Worm (Caenorhabditis elegans): ENCODE results near the gene srg-9.

srg-9 gene

DNA sequence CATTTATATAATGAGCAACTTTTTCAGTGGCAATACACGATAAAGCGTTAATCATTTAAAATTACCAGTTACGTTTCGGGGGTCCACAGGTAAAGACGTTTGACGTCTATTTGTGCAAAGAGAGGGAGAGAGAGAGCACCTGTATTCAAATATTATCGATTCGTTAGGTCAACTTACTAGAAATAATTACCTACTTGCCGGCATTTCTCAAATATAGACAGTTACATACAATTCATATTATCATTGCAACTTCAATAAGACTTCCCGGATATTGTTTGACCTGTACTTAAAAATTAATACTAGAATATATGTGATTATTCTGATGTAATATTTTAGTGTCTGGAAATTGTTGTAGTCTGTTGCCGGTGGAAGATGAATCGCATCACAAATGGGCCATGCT, 29.3 kb upstream of the srg-9 start, which contains the start of gene gadr-3:
Gene gadr-3 (minus strand): TSS at position 101 of the 400 bp plus-strand sequence.
- no peak for TF ChIP-seq drap-1 (GFP tag; optimal IDR thresholded peaks at IDR 0.05)
- no peak for TF ChIP-seq ceh-83 (GFP tag; optimal IDR thresholded peaks at IDR 0.05)
- TF ChIP-seq unc-39 (tag; optimal IDR thresholded peaks at IDR 0.05): no peak
- no peak for TF ChIP-seq lin-13 (tag; optimal IDR thresholded peaks at IDR 0.05)
- no peak for TF ChIP-seq nhr-2 (tag; optimal IDR thresholded peaks at IDR 0.05)
- no peak for TF ChIP-seq nhr-12 (tag; optimal IDR thresholded peaks at IDR 0.05)
- no peak for TF ChIP-seq sem-2 (GFP tag; optimal IDR thresholded peaks at IDR 0.05)
- TF ChIP-seq ces-1 (GFP tag; optimal IDR thresholded peaks at IDR 0.05): no peak
- no peak for TF ChIP-seq unc-120 (tag; optimal IDR thresholded peaks at IDR 0.05; ENCODE audit: poor library complexity, severe bottlenecking)
- TF ChIP-seq snpc-4 (tag; optimal IDR thresholded peaks at IDR 0.05): no peak
- TF ChIP-seq elt-3 (tag; optimal IDR thresholded peaks at IDR 0.05): no peak
- TF ChIP-seq bed-3 (GFP tag; optimal IDR thresholded peaks at IDR 0.05): no peak
- TF ChIP-seq ztf-11 (tag; optimal IDR thresholded peaks at IDR 0.05): no peak
- no peak for TF ChIP-seq tbx-8 (GFP tag; optimal IDR thresholded peaks at IDR 0.05)

ce11 chrIII:6283024-6283423, 26.4 kb upstream of the srg-9 start:
- TF ChIP-seq lin-32 (GFP tag; optimal IDR thresholded peaks at IDR 0.05) (no peak), lin-13 (tag; optimal IDR thresholded peaks at IDR 0.05) (no peak), sptf-1 (tag; optimal IDR thresholded peaks at IDR 0.05) (no peak)

DNA sequence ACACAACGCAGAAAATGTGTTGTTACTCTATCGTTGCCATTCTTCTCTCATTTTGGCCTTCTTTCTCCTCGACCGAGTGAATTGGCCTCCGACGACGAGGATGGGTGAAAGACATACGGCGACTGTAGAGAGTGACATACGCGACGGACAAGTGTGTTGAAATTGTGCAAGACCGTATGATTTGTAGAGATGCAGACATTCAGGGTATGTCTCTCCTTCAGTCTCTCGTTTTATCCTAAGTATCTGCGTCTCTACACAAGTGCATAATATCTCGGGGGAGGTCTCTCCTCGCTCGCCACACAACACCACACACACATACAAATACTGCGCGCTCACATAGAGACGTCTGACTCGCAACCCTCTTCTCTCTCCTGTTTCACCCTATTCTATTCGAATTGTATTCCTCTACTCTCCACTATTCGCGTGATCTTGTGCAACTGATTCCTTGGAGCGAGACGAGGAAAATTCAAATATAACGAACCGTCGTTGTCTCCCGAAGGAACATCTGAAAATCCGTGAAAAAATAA, 23.6 kb upstream of the srg-9 start, which contains the start of gene hmg-1.2:
Gene hmg-1.2 (plus strand): TSS at position 311 of the 527 bp plus-strand sequence.
- TF ChIP-seq lin-13 (tag; optimal IDR thresholded peaks at IDR 0.05) (peak; percentile 67), pha-4 (tag; optimal IDR thresholded peaks at IDR 0.05) (peak; percentile 0), lsy-2 (tag; optimal IDR thresholded peaks at IDR 0.05) (peak; percentile 68), blmp-1 (tag; optimal IDR thresholded peaks at IDR 0.05) (peak; percentile 13), ceh-39 (tag; optimal IDR thresholded peaks at IDR 0.05) (peak; percentile 4), sptf-1 (tag; optimal IDR thresholded peaks at IDR 0.05) (peak; percentile 62), ces-1 (GFP tag; optimal IDR thresholded peaks at IDR 0.05) (peak; percentile 74), hlh-1 (tag; optimal IDR thresholded peaks at IDR 0.05) (no peak), mls-2 (tag; optimal IDR thresholded peaks at IDR 0.05) (peak; percentile 65), unc-120 (tag; optimal IDR thresholded peaks at IDR 0.05; ENCODE audit: poor library complexity, severe bottlenecking) (peak; percentile 82), unc-62 (GFP tag; optimal IDR thresholded peaks at IDR 0.05) (peak; percentile 92), mab-5 (tag; optimal IDR thresholded peaks at IDR 0.05) (no peak), elt-3 (tag; optimal IDR thresholded peaks at IDR 0.05) (no peak), nhr-237 (tag; optimal IDR thresholded peaks at IDR 0.05) (peak; percentile 56), M03D4.4 (tag; optimal IDR thresholded peaks at IDR 0.05) (no peak), cnd-1 (tag; optimal IDR thresholded peaks at IDR 0.05) (peak; percentile 73), drap-1 (GFP tag; optimal IDR thresholded peaks at IDR 0.05) (peak; percentile 59), ham-2 (GFP tag; optimal IDR thresholded peaks at IDR 0.05) (peak; percentile 11), unc-39 (tag; optimal IDR thresholded peaks at IDR 0.05) (peak; percentile 32)

DNA sequence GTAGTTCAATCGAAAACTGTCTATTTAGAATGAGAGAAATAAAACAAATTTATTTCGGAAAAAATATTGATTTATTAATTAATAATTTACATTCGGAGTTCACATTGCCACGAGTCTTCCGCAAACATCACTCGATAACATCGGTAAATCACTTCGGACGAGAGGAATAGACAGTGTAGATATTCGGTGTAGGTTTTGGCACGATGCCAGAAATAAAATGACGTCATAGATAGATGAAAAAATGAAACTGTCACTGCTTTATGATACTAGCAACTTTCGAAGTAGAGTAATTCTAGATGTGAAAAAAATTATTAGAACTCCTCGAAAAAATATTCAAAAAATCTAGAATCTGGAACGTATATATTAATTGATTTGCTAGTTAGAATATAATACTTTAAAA, 22.9 kb upstream of the srg-9 start:
- no peak for TF ChIP-seq ham-2 (GFP tag; optimal IDR thresholded peaks at IDR 0.05)
- TF ChIP-seq nhr-28 (tag; optimal IDR thresholded peaks at IDR 0.05): no peak
- no peak for TF ChIP-seq drap-1 (GFP tag; optimal IDR thresholded peaks at IDR 0.05)
- peak; percentile 72 for TF ChIP-seq zip-8 (tag; optimal IDR thresholded peaks at IDR 0.05)

ce11 chrIII:6278301-6278827, 21.8 kb upstream of the srg-9 start, which contains the start of gene C18F10.7:
C18F10.7 (minus strand) TSS chrIII:6278351.
- no peak for TF ChIP-seq flh-1 (GFP tag; optimal IDR thresholded peaks at IDR 0.05)
- no peak for TF ChIP-seq mls-2 (tag; optimal IDR thresholded peaks at IDR 0.05)
- no peak for TF ChIP-seq ceh-43 (GFP tag; optimal IDR thresholded peaks at IDR 0.05)
- no peak for TF ChIP-seq sptf-1 (tag; optimal IDR thresholded peaks at IDR 0.05)
- no peak for TF ChIP-seq elt-1 (tag; optimal IDR thresholded peaks at IDR 0.05; ENCODE audit: borderline replicate concordance, insufficient read depth)
- TF ChIP-seq mab-5 (tag; optimal IDR thresholded peaks at IDR 0.05): no peak
- peak; percentile 21 for TF ChIP-seq lin-13 (tag; optimal IDR thresholded peaks at IDR 0.05)
- TF ChIP-seq hlh-1 (tag; optimal IDR thresholded peaks at IDR 0.05): no peak
- TF ChIP-seq mep-1 (tag; optimal IDR thresholded peaks at IDR 0.05): peak; percentile 45
- no peak for TF ChIP-seq lin-32 (GFP tag; optimal IDR thresholded peaks at IDR 0.05)
- TF ChIP-seq sem-2 (GFP tag; optimal IDR thresholded peaks at IDR 0.05): no peak
- no peak for TF ChIP-seq nhr-12 (tag; optimal IDR thresholded peaks at IDR 0.05)
- TF ChIP-seq pha-4 (tag; optimal IDR thresholded peaks at IDR 0.05): peak; percentile 48
- no peak for TF ChIP-seq ceh-39 (tag; optimal IDR thresholded peaks at IDR 0.05)
- TF ChIP-seq zip-8 (tag; optimal IDR thresholded peaks at IDR 0.05): no peak
- TF ChIP-seq ces-1 (GFP tag; optimal IDR thresholded peaks at IDR 0.05): peak; percentile 51
- TF ChIP-seq elt-3 (tag; optimal IDR thresholded peaks at IDR 0.05): no peak
